Fruit fly (Drosophila melanogaster) whole organism, wandering third instar larva: Measurements from ENCODE around the gene Remo.

ENCODE experiments used
- CG32264 ChIP-seq: fragments of 200-800 bp; sonication (Bioruptor generic); optimal IDR thresholded peaks from 2 replicates; lab custom pipeline; 2016; ENCODE audit warnings: missing biosample characterization, missing genetic modification characterization
- CG9705 ChIP-seq: fragments of 200-800 bp; sonication (Bioruptor generic); optimal IDR thresholded peaks from 2 replicates; lab custom pipeline; 2018; ENCODE audit warnings: missing biosample characterization, mild to moderate bottlenecking, missing genetic modification characterization
- CrebA ChIP-seq: fragments of 200-800 bp; sonication (Bioruptor generic); optimal IDR thresholded peaks from 2 replicates; lab custom pipeline; 2016; ENCODE audit warnings: missing biosample characterization, mild to moderate bottlenecking, missing genetic modification characterization, borderline replicate concordance
- Dfd ChIP-seq: fragments of >200 bp; optimal IDR thresholded peaks from 2 replicates; lab custom pipeline; 2017; ENCODE audit warnings: missing biosample characterization, missing genetic modification characterization
- Dif ChIP-seq: fragments of 200-275, 200-300 bp; sonication (Bioruptor generic); optimal IDR thresholded peaks from 2 replicates; lab custom pipeline; 2018; ENCODE audit warnings: missing biosample characterization, missing genetic modification characterization; ENCODE audit not compliant: partially characterized antibody
- GATAd ChIP-seq: sonication (Bioruptor generic); optimal IDR thresholded peaks from 2 replicates; lab custom pipeline; 2016; ENCODE audit warnings: missing biosample characterization, missing genetic modification characterization
- Hnf4 ChIP-seq: fragments of 200-800 bp; sonication (Bioruptor generic); optimal IDR thresholded peaks from 2 replicates; lab custom pipeline; 2016; ENCODE audit warnings: missing biosample characterization, mild to moderate bottlenecking, missing genetic modification characterization
- Hr83 ChIP-seq: fragments of 200-300 bp; sonication (Bioruptor generic); optimal IDR thresholded peaks from 2 replicates; lab custom pipeline; 2016; ENCODE audit warnings: missing biosample characterization, mild to moderate bottlenecking, missing genetic modification characterization, moderate library complexity; ENCODE audit not compliant: poor library complexity, severe bottlenecking
- Jra ChIP-seq: sonication (Bioruptor generic); optimal IDR thresholded peaks from 2 replicates; lab custom pipeline; 2016; ENCODE audit warnings: missing biosample characterization, missing genetic modification characterization
- Myc ChIP-seq: fragments of >200 bp; optimal IDR thresholded peaks from 2 replicates; lab custom pipeline; 2017
- N ChIP-seq: fragments of >200 bp; optimal IDR thresholded peaks from 2 replicates; lab custom pipeline; 2018; ENCODE audit warnings: missing biosample characterization, missing external identifiers, missing genetic modification characterization
- OdsH ChIP-seq: fragments of 200-800 bp; sonication (Bioruptor generic); optimal IDR thresholded peaks from 2 replicates; lab custom pipeline; 2016; ENCODE audit warnings: missing biosample characterization, mild to moderate bottlenecking, missing genetic modification characterization
- Rel ChIP-seq, 2 experiments: fragments of 200-800 bp; sonication (Bioruptor generic) in 1 of 2; optimal IDR thresholded peaks; 2 replicates in 1 of 2; 3 replicates in 1 of 2; lab custom pipeline; 2016 to 2019; ENCODE audit warnings: mild to moderate bottlenecking in 2 of 2, missing biosample characterization in 2 of 2, missing genetic modification characterization in 2 of 2, moderate library complexity in 1 of 2
- Sp1 ChIP-seq: fragments of 200-800 bp; sonication (Bioruptor generic); optimal IDR thresholded peaks from 3 replicates; lab custom pipeline; 2019; ENCODE audit warnings: missing biosample characterization, mild to moderate bottlenecking, missing genetic modification characterization, moderate library complexity
- Vsx2 ChIP-seq: fragments of 200-300, 225-300 bp; sonication (Bioruptor generic); optimal IDR thresholded peaks from 2 replicates; lab custom pipeline; 2018; ENCODE audit warnings: missing biosample characterization, missing genetic modification characterization; ENCODE audit not compliant: partially characterized antibody
- br ChIP-seq: fragments of 200-800 bp; sonication (Bioruptor generic); optimal IDR thresholded peaks from 2 replicates; lab custom pipeline; 2016; ENCODE audit warnings: missing biosample characterization, missing genetic modification characterization
- brk ChIP-seq: fragments of 200-800 bp; sonication (Bioruptor generic); optimal IDR thresholded peaks from 2 replicates; lab custom pipeline; 2016; ENCODE audit warnings: missing biosample characterization, mild to moderate bottlenecking, missing genetic modification characterization
- dl ChIP-seq, 2 experiments: fragments of 175-275, 200-275 bp in 1 of 2; fragments of 200-275 bp in 1 of 2; sonication (Bioruptor generic); optimal IDR thresholded peaks; lab custom pipeline; 2018; ENCODE audit warnings: mild to moderate bottlenecking in 2 of 2, missing biosample characterization in 2 of 2, missing genetic modification characterization in 2 of 2, moderate library complexity in 2 of 2; ENCODE audit not compliant: partially characterized antibody in 2 of 2, insufficient read depth in 1 of 2
- ey ChIP-seq: fragments of 200-800 bp; sonication (Bioruptor generic); optimal IDR thresholded peaks from 2 replicates; lab custom pipeline; 2016; ENCODE audit warnings: missing biosample characterization, missing genetic modification characterization
- foxo ChIP-seq, 2 experiments: fragments of 200-800 bp; sonication (Bioruptor generic); optimal IDR thresholded peaks; 2 replicates in 1 of 2; 3 replicates in 1 of 2; lab custom pipeline; 2016 to 2017; ENCODE audit warnings: missing biosample characterization in 2 of 2, missing genetic modification characterization in 2 of 2
- fru ChIP-seq: fragments of 200-800 bp; sonication (Bioruptor generic); optimal IDR thresholded peaks from 3 replicates; lab custom pipeline; 2016; ENCODE audit warnings: missing biosample characterization, mild to moderate bottlenecking, missing genetic modification characterization
- h ChIP-seq: fragments of 200-800 bp; sonication (Bioruptor generic); optimal IDR thresholded peaks from 3 replicates; lab custom pipeline; 2016; ENCODE audit warnings: missing biosample characterization, mild to moderate bottlenecking, missing genetic modification characterization
- lola ChIP-seq: fragments of >200 bp; optimal IDR thresholded peaks from 2 replicates; lab custom pipeline; 2017; ENCODE audit warnings: missing biosample characterization, missing genetic modification characterization
- psq ChIP-seq: fragments of 200-800 bp; sonication (Bioruptor generic); optimal IDR thresholded peaks from 3 replicates; lab custom pipeline; 2017; ENCODE audit warnings: missing biosample characterization, mild to moderate bottlenecking, missing genetic modification characterization, moderate library complexity
- rgr ChIP-seq: fragments of 200-800 bp; sonication (Bioruptor generic); optimal IDR thresholded peaks from 3 replicates; lab custom pipeline; 2016; ENCODE audit warnings: missing biosample characterization, mild to moderate bottlenecking, missing genetic modification characterization
- sage ChIP-seq: fragments of 200-800 bp; sonication (Bioruptor generic); optimal IDR thresholded peaks from 2 replicates; lab custom pipeline; 2016; ENCODE audit warnings: missing biosample characterization, mild to moderate bottlenecking, missing genetic modification characterization
- sv ChIP-seq: fragments of 200-800 bp; sonication (Bioruptor generic); optimal IDR thresholded peaks from 3 replicates; lab custom pipeline; 2016; ENCODE audit warnings: missing biosample characterization, missing genetic modification characterization
- tai ChIP-seq: sonication (Bioruptor generic); optimal IDR thresholded peaks from 2 replicates; lab custom pipeline; 2016; ENCODE audit warnings: missing biosample characterization, missing genetic modification characterization
- usp ChIP-seq: fragments of >200 bp; optimal IDR thresholded peaks from 2 replicates; lab custom pipeline; 2017; ENCODE audit warnings: missing biosample characterization, missing genetic modification characterization

Remo gene

DNA sequence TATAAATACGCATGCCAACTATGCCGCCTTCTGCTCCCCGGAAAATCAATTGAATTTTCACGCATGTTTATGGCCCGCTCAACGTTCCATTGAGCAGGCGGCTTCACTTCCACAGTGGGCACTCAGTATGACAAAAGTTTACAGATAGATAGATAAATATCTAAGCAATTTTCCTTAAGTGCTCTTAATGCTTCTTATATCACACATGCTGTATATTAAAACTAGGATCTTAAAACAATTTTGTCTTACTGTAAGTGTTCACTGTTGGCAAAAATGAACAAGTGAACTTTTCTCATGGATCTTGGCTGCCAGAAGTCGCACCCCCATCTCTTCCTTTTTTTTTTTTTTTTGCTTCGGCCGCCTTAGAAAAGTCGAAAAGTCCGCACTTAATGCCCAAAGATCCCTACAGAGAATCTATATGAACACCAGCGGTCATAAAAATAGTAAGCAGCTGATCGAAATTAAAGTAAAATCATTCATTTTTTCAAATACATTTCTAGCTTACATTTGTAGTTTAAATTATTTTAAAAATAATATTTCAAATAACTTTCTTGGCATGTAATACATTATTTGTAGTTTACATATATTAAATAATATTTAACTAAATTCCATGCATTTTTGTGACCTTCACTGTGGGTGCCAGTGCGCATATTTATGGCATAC lies 34.7 kb upstream of the Remo start:
- TF ChIP-seq sv (GFP tag; lab: Kevin White, UChicago) (peak; percentile 33), CG32264 (GFP tag; lab: Kevin White, UChicago) (no peak)

DNA sequence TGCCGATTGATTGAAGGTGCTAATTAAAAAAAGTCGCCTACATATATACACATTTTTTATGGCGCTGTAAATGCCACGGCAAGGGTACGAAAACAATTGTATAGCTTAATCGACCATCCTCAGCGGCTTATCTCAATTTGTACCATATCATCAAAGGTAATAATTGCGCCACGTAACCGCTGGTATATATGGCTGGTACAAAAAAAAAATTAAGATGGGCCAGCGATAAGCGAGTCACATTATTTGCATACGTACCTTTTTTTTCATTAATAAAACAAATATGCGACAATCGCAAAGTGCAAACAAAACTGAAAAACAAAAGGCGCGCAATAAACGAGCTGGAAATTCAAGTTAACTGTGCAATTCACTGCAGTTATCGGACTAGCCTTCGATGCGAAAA lies 33.4 kb upstream of the Remo start:
- TF ChIP-seq tai (GFP tag; lab: Kevin White, UChicago): peak; percentile 2
- no peak for TF ChIP-seq GATAd (GFP tag; lab: Kevin White, UChicago)
- peak; percentile 49 for TF ChIP-seq fru (GFP tag; lab: Kevin White, UChicago)
- TF ChIP-seq Hnf4 (GFP tag; lab: Kevin White, UChicago): peak; percentile 50
- no peak for TF ChIP-seq Myc (lab: Kevin White, UChicago)
- TF ChIP-seq OdsH (GFP tag; lab: Kevin White, UChicago): peak; percentile 55
- TF ChIP-seq Rel (GFP tag; optimal IDR thresholded peaks at IDR 0.05; lab: Kevin White, UChicago): no peak
- peak; percentile 6 for TF ChIP-seq Rel (tag; optimal IDR thresholded peaks at IDR 0.05; lab: Kevin White, UChicago)
- TF ChIP-seq sage (GFP tag; lab: Kevin White, UChicago): peak; percentile 54
- peak in 1 of 2 experiments; percentile 33 for TF ChIP-seq foxo (GFP tag; optimal IDR thresholded peaks at IDR 0.05; lab: Kevin White, UChicago)
- TF ChIP-seq brk: peak; percentile 35
- peak; percentile 7 for TF ChIP-seq psq (GFP tag; lab: Kevin White, UChicago)
- no peak for TF ChIP-seq br (GFP tag; lab: Kevin White, UChicago)
- TF ChIP-seq CrebA (GFP tag; lab: Kevin White, UChicago): peak; percentile 59
- peak; percentile 72 for TF ChIP-seq rgr
- peak; percentile 3 for TF ChIP-seq Jra
- peak; percentile 63 for TF ChIP-seq Sp1
- TF ChIP-seq Hr83 (GFP tag; lab: Kevin White, UChicago): peak; percentile 61
- TF ChIP-seq CG32264 (GFP tag; lab: Kevin White, UChicago): peak; percentile 35
- TF ChIP-seq ey: peak; percentile 7
- no peak for TF ChIP-seq usp (GFP tag; lab: Kevin White, UChicago)
- TF ChIP-seq h (GFP tag; lab: Kevin White, UChicago): peak; percentile 74
- no peak for TF ChIP-seq N
- peak; percentile 8 for TF ChIP-seq CG9705
- no peak for TF ChIP-seq Dif

DNA sequence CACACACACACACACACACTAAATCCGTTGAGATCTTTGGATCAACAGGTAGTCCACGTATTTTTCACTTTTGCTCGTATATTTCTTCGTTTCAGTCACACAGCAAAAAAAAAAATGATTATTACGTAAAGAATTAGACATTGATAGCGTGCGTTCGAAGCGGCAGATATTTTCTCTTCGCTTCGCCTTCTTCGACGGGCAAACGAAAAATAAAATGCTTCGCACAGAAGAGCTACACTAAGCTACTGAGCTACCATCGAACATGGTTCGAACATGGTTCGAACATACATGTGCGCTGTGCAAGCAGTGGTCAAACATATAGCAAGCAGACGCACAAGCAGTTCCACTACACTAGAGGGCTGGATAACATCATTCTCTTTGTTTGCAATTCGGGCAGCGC lies 30.9 kb upstream of the Remo start:
- TF ChIP-seq dl (GFP tag; optimal IDR thresholded peaks at IDR 0.05; lab: Kevin White, UChicago; ENCODE audit: insufficient read depth in 1 of 2, partially characterized antibody in 2 of 2): peak in 1 of 2 experiments; percentile 0
- no peak for TF ChIP-seq ey
- no peak for TF ChIP-seq OdsH (GFP tag; lab: Kevin White, UChicago)
- TF ChIP-seq brk: peak; percentile 18
- peak; percentile 79 for TF ChIP-seq N
- peak; percentile 6 for TF ChIP-seq Dif
- peak; percentile 9 for TF ChIP-seq Sp1
- peak; percentile 2 for TF ChIP-seq Hnf4 (GFP tag; lab: Kevin White, UChicago)

DNA sequence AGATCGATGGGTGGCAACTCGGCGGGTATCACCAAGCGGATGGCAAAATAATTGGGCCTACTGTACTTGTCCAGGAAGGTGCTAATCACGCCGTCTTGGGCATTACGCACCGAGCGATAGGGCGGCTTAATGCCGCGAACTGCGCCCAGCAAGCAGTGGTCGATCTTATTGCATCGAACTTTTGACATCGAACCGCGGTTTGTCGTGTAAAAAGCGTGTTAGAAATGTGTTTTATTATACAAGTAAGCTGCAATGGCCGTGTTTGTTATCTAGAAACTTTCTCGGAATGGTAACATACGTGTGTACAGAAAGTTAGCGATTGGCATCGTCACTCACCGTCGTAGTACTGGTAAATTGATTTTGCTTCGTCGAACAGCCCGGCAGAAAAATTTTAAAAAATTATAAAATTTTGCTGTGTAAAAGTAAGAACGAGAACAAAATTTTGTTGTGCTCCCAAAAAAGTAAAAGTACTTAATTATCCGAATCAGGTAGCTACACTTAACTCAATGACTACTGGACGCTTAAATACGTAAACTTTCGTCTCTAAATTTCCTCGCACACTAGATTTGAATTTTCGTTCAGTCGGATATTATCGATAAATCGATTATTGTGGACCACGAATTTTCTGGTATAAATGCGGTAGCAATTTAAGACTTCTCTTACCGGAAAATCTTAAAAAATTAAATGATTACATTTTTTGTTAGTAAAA lies 29.6 kb upstream of the Remo start, which contains the start of the genes mew and CG15742:
TSS of gene mew (minus strand) at position 443 of the 709 bp plus-strand sequence.
TSS of gene CG15742 (minus strand) at position 448 of the 709 bp plus-strand sequence.
- TF ChIP-seq fru (GFP tag; lab: Kevin White, UChicago): no peak
- no peak for TF ChIP-seq CG9705
- no peak for TF ChIP-seq Myc (lab: Kevin White, UChicago)
- no peak for TF ChIP-seq h (GFP tag; lab: Kevin White, UChicago)
- no peak for TF ChIP-seq Dif
- TF ChIP-seq OdsH (GFP tag; lab: Kevin White, UChicago): no peak
- TF ChIP-seq lola (GFP tag; lab: Kevin White, UChicago): no peak
- TF ChIP-seq Hnf4 (GFP tag; lab: Kevin White, UChicago): no peak
- TF ChIP-seq Dfd (GFP tag; lab: Kevin White, UChicago): no peak
- no peak for TF ChIP-seq Vsx2 (GFP tag; lab: Kevin White, UChicago)
- no peak for TF ChIP-seq Jra
- TF ChIP-seq CG32264 (GFP tag; lab: Kevin White, UChicago): no peak
- no peak for TF ChIP-seq brk
